ENCODE assay signal across 5 fruit fly cellular contexts in the genomic region with DNA sequence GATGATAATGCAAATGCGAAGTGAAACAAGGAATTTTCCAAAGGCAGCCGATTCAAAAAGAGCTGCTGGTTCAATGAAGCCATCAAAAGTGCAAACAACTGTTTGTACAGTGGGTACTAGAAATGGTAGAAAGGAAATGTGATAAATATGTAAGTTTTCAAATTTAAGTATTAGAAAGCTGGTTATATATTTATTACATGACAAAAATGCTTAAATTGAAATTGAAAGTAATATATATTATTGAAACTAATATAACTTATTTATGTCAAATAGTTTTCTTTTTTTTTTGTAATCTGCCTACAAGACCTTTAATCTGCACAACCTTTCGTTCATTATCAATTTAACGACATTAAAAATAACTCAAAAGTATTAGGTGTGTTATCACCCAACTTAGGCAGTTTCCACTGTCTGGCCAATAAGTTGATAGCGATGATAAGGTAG.
TF ChIP-seq lines count a peak whose summit lies in the region.

No protein-coding gene starts in this region.

TF ChIP-seq in whole organism, adult, 20 proteins besides CTCF, POLR2A, EP300 and RAD21 (continued from another document):
- TF ChIP-seq kay (GFP tag; lab: Kevin White, UChicago; ENCODE audit: borderline replicate concordance) (no peak), Hr96 (GFP tag; optimal IDR thresholded peaks at IDR 0.05; lab: Kevin White, UChicago) (peak; percentile 22), cic (GFP tag; optimal IDR thresholded peaks at IDR 0.05; lab: Kevin White, UChicago) (peak; percentile 49)

TF ChIP-seq in whole organism, embryonic, 481 proteins besides CTCF, POLR2A, EP300 and RAD21 (continued from another document and continues in another):
- TF ChIP-seq CG7839 (tag; optimal IDR thresholded peaks at IDR 0.05; lab: Kevin White, UChicago), result peak; percentile 43
- TF ChIP-seq lilli (GFP tag; optimal IDR thresholded peaks at IDR 0.05; lab: Kevin White, UChicago), result no peak
- no peak for TF ChIP-seq ap (GFP tag; IDR thresholded peaks at IDR 0.05; lab: Robert Waterston, UW)
- no peak for TF ChIP-seq Dp (GFP tag; optimal IDR thresholded peaks at IDR 0.05; lab: Kevin White, UChicago)
- no peak for TF ChIP-seq Abd-B (GFP tag; optimal IDR thresholded peaks at IDR 0.05; lab: Kevin White, UChicago)
- TF ChIP-seq HmgZ (tag; optimal IDR thresholded peaks at IDR 0.05; lab: Kevin White, UChicago), result no peak
- TF ChIP-seq gro (GFP tag; optimal IDR thresholded peaks at IDR 0.05; lab: Kevin White, UChicago), result no peak
- TF ChIP-seq Kr (GFP tag; optimal IDR thresholded peaks at IDR 0.05; lab: Kevin White, UChicago), result no peak
- peak; percentile 36 for TF ChIP-seq CG12659 (GFP tag; optimal IDR thresholded peaks at IDR 0.05; lab: Kevin White, UChicago)
- peak; percentile 9 for TF ChIP-seq CG17385 (GFP tag; optimal IDR thresholded peaks at IDR 0.05; lab: Kevin White, UChicago)
- peak; percentile 2 for TF ChIP-seq Fer2 (tag; optimal IDR thresholded peaks at IDR 0.05; lab: Kevin White, UChicago)
- TF ChIP-seq CG10959 (GFP tag; IDR thresholded peaks at IDR 0.05; lab: Robert Waterston, UW), result no peak
- no peak for TF ChIP-seq CG7372 (GFP tag; IDR thresholded peaks at IDR 0.05; lab: Robert Waterston, UW)
- TF ChIP-seq HLHmδ (GFP tag; optimal IDR thresholded peaks at IDR 0.05; lab: Kevin White, UChicago), result no peak
- no peak for TF ChIP-seq tap (tag; optimal IDR thresholded peaks at IDR 0.05; lab: Kevin White, UChicago)
- TF ChIP-seq Scr (GFP tag; IDR thresholded peaks at IDR 0.05; lab: Robert Waterston, UW; ENCODE audit: partially characterized antibody), result no peak
- TF ChIP-seq CG3407 (GFP tag; optimal IDR thresholded peaks at IDR 0.05; lab: Kevin White, UChicago), result no peak
- no peak for TF ChIP-seq Dbx (GFP tag; IDR thresholded peaks at IDR 0.05; lab: Robert Waterston, UW)
- no peak for TF ChIP-seq ERR (GFP tag; optimal IDR thresholded peaks at IDR 0.05; lab: Kevin White, UChicago)
- peak; percentile 28 for TF ChIP-seq CG13424 (tag; optimal IDR thresholded peaks at IDR 0.05; lab: Kevin White, UChicago)
- no peak for TF ChIP-seq CG34422 (GFP tag; IDR thresholded peaks at IDR 0.05; lab: Robert Waterston, UW)
- TF ChIP-seq exex (tag; optimal IDR thresholded peaks at IDR 0.05; lab: Kevin White, UChicago), result peak; percentile 55
- no peak for TF ChIP-seq dati (GFP tag; IDR thresholded peaks at IDR 0.05; lab: Robert Waterston, UW)
- peak; percentile 19 for TF ChIP-seq Oli (tag; optimal IDR thresholded peaks at IDR 0.05; lab: Kevin White, UChicago)
- peak; percentile 21 for TF ChIP-seq Fer3 (tag; optimal IDR thresholded peaks at IDR 0.05; lab: Kevin White, UChicago)
- peak; percentile 16 for TF ChIP-seq CG8924 (tag; optimal IDR thresholded peaks at IDR 0.05; lab: Kevin White, UChicago)
- TF ChIP-seq sug (tag; optimal IDR thresholded peaks at IDR 0.05; lab: Kevin White, UChicago), result peak; percentile 46
- no peak for TF ChIP-seq ara (GFP tag; IDR thresholded peaks at IDR 0.05; lab: Robert Waterston, UW)
- peak; percentile 19; the same call in 1 of the 2 replicates for TF ChIP-seq CG9215 (GFP tag; IDR thresholded peaks at IDR 0.05; lab: Robert Waterston, UW)
- peak; percentile 4 for TF ChIP-seq az2 (GFP tag; optimal IDR thresholded peaks at IDR 0.05; lab: Kevin White, UChicago)
- TF ChIP-seq Hr51 (GFP tag; optimal IDR thresholded peaks at IDR 0.05; lab: Kevin White, UChicago), result peak in 1 of 2 experiments; percentile 56

TF ChIP-seq in whole organism, prepupa, 60 proteins besides CTCF, POLR2A, EP300 and RAD21 (continued from another document and continues in another):
- TF ChIP-seq CG15336 (GFP tag; IDR thresholded peaks at IDR 0.05; lab: Robert Waterston, UW), result peak; percentile 56
- TF ChIP-seq CG3919 (GFP tag; optimal IDR thresholded peaks at IDR 0.05; lab: Kevin White, UChicago), result peak; percentile 65
- peak; percentile 4 for TF ChIP-seq CG8319 (GFP tag; optimal IDR thresholded peaks at IDR 0.05; lab: Kevin White, UChicago)
- peak; percentile 50 for TF ChIP-seq CG11902 (GFP tag; optimal IDR thresholded peaks at IDR 0.05; lab: Kevin White, UChicago)
- TF ChIP-seq CG3032 (tag; optimal IDR thresholded peaks at IDR 0.05; lab: Kevin White, UChicago), result peak; percentile 63
- TF ChIP-seq CG6854 (GFP tag; optimal IDR thresholded peaks at IDR 0.05; lab: Kevin White, UChicago), result no peak
- no peak for TF ChIP-seq Hr38 (GFP tag; optimal IDR thresholded peaks at IDR 0.05; lab: Kevin White, UChicago)
- peak; percentile 56 for TF ChIP-seq spab (GFP tag; optimal IDR thresholded peaks at IDR 0.05; lab: Kevin White, UChicago)
- peak; percentile 82 for TF ChIP-seq CG8632 (GFP tag; optimal IDR thresholded peaks at IDR 0.05; lab: Kevin White, UChicago)
- peak; percentile 51 for TF ChIP-seq Sox15 (GFP tag; optimal IDR thresholded peaks at IDR 0.05; lab: Kevin White, UChicago)
- TF ChIP-seq Smox (GFP tag; optimal IDR thresholded peaks at IDR 0.05; lab: Kevin White, UChicago), result peak; percentile 59
- TF ChIP-seq Sox102F (GFP tag; optimal IDR thresholded peaks at IDR 0.05; lab: Kevin White, UChicago), result peak; percentile 48
- peak; percentile 82 for TF ChIP-seq OdsH (GFP tag; optimal IDR thresholded peaks at IDR 0.05; lab: Kevin White, UChicago)
- TF ChIP-seq CG4318 (GFP tag; optimal IDR thresholded peaks at IDR 0.05; lab: Kevin White, UChicago), result peak; percentile 40
- peak; percentile 33 for TF ChIP-seq Blimp-1 (GFP tag; optimal IDR thresholded peaks at IDR 0.05; lab: Kevin White, UChicago)
- peak; percentile 52 for TF ChIP-seq cyc (GFP tag; optimal IDR thresholded peaks at IDR 0.05; lab: Kevin White, UChicago)
- peak; percentile 44 for TF ChIP-seq CG6808 (GFP tag; optimal IDR thresholded peaks at IDR 0.05; lab: Kevin White, UChicago)
- TF ChIP-seq eg (GFP tag; IDR thresholded peaks at IDR 0.05; lab: Robert Waterston, UW), result peak; percentile 21; the same call in 1 of the 3 replicates
- TF ChIP-seq CG6792 (GFP tag; optimal IDR thresholded peaks at IDR 0.05; lab: Kevin White, UChicago), result peak; percentile 77
- peak; percentile 70 for TF ChIP-seq esn (GFP tag; optimal IDR thresholded peaks at IDR 0.05; lab: Kevin White, UChicago)
- TF ChIP-seq fd59A (GFP tag; optimal IDR thresholded peaks at IDR 0.05; lab: Kevin White, UChicago), result peak; percentile 26
- peak; percentile 3 for TF ChIP-seq Eip93F (GFP tag; optimal IDR thresholded peaks at IDR 0.05; lab: Kevin White, UChicago)
- no peak for TF ChIP-seq fkh (GFP tag; optimal IDR thresholded peaks at IDR 0.05; lab: Kevin White, UChicago)
- TF ChIP-seq Gug (GFP tag; IDR thresholded peaks at IDR 0.05; lab: Robert Waterston, UW), result no peak
- TF ChIP-seq Eip75B (GFP tag; optimal IDR thresholded peaks at IDR 0.05; lab: Kevin White, UChicago), result peak; percentile 20
- TF ChIP-seq topi (GFP tag; optimal IDR thresholded peaks at IDR 0.05; lab: Kevin White, UChicago), result peak; percentile 66
- TF ChIP-seq fd85E (GFP tag; optimal IDR thresholded peaks at IDR 0.05; lab: Kevin White, UChicago), result no peak
- peak in 1 of 2 experiments; percentile 68 for TF ChIP-seq salr (GFP tag; optimal IDR thresholded peaks at IDR 0.05; lab: Kevin White, UChicago)
- no peak for TF ChIP-seq CG9139 (GFP tag; optimal IDR thresholded peaks at IDR 0.05; lab: Kevin White, UChicago)
- no peak for TF ChIP-seq CG1621 (tag; optimal IDR thresholded peaks at IDR 0.05; lab: Kevin White, UChicago)
- TF ChIP-seq CG6163 (GFP tag; IDR thresholded peaks at IDR 0.05; lab: Robert Waterston, UW), result no peak
- no peak for TF ChIP-seq dac (GFP tag; optimal IDR thresholded peaks at IDR 0.05; lab: Kevin White, UChicago)

TF ChIP-seq in whole organism, pupa, 21 proteins besides CTCF, POLR2A, EP300 and RAD21 (continued from another document):
- no peak for TF ChIP-seq rn (GFP tag; IDR thresholded peaks at IDR 0.05; lab: Robert Waterston, UW)

TF ChIP-seq in whole organism, wandering third instar larva, 38 proteins besides CTCF, POLR2A, EP300 and RAD21 (continued from another document):
- TF ChIP-seq GATAd (GFP tag; optimal IDR thresholded peaks at IDR 0.05; lab: Kevin White, UChicago) (no peak), Sp1 (GFP tag; optimal IDR thresholded peaks at IDR 0.05; lab: Kevin White, UChicago) (peak; percentile 86), Rel (GFP tag; optimal IDR thresholded peaks at IDR 0.05; lab: Kevin White, UChicago) (no peak), Rel (tag; optimal IDR thresholded peaks at IDR 0.05; lab: Kevin White, UChicago) (no peak), lola (GFP tag; optimal IDR thresholded peaks at IDR 0.05; lab: Kevin White, UChicago) (no peak), ey (GFP tag; optimal IDR thresholded peaks at IDR 0.05; lab: Kevin White, UChicago) (peak; percentile 45), sage (GFP tag; optimal IDR thresholded peaks at IDR 0.05; lab: Kevin White, UChicago) (no peak), Vsx2 (GFP tag; optimal IDR thresholded peaks at IDR 0.05; lab: Kevin White, UChicago; ENCODE audit: partially characterized antibody) (no peak), jim (GFP tag; optimal IDR thresholded peaks at IDR 0.05; lab: Kevin White, UChicago) (no peak), dsf (GFP tag; optimal IDR thresholded peaks at IDR 0.05; lab: Kevin White, UChicago; ENCODE audit: borderline replicate concordance) (no peak), h (GFP tag; optimal IDR thresholded peaks at IDR 0.05; lab: Kevin White, UChicago) (peak; percentile 69), Dfd (GFP tag; optimal IDR thresholded peaks at IDR 0.05; lab: Kevin White, UChicago) (peak; percentile 32), sv (GFP tag; optimal IDR thresholded peaks at IDR 0.05; lab: Kevin White, UChicago) (no peak), br (GFP tag; optimal IDR thresholded peaks at IDR 0.05; lab: Kevin White, UChicago) (no peak), tai (GFP tag; optimal IDR thresholded peaks at IDR 0.05; lab: Kevin White, UChicago) (peak; percentile 8), fru (GFP tag; optimal IDR thresholded peaks at IDR 0.05; lab: Kevin White, UChicago) (peak; percentile 66), Dif (GFP tag; optimal IDR thresholded peaks at IDR 0.05; lab: Kevin White, UChicago; ENCODE audit: partially characterized antibody) (no peak)
TF ChIP-seq in whole organism, wandering third instar larva: peak in this region for 16.
